Worm (Caenorhabditis elegans): Measurements from ENCODE around the gene C01G6.2.

Gene C01G6.2

ce11 chrII:9310204-9310603, 43.3 kb downstream of the C01G6.2 start, which contains the start of gene cam-1:
Gene cam-1 (minus strand): TSS chrII:9310304.
- no peak for TF ChIP-seq ceh-20 (GFP tag; IDR thresholded peaks at IDR 0.05)
- peak; percentile 71 for TF ChIP-seq aha-1 (tag)

DNA sequence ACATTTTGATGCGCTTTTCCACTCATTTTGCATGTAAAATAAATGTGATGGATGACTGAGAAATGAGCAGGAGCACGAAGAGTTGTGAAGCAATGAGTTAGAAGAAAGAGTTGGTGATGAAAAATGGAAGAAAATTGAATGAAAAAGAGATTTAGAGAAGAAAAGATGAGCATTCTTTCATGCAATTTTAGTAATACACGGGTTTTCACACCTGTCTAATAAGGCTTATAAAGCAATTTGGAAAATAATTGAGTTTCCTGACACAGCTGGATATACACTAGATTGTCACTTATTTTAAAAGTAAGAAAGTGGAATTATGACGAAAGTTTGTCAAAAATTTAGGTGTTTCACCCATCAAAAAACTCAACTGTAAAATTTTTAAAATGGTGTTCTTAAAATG, 43.9 kb downstream of the C01G6.2 start:
- no peak for TF ChIP-seq daf-8 (GFP tag; IDR thresholded peaks at IDR 0.05)
- no peak for TF ChIP-seq hlh-11 (tag; optimal IDR thresholded peaks at IDR 0.05)
- TF ChIP-seq Y75B8A.6 (GFP tag; IDR thresholded peaks at IDR 0.05): no peak
- TF ChIP-seq ceh-82 (tag; optimal IDR thresholded peaks at IDR 0.05): no peak
- TF ChIP-seq pqm-1 (tag; optimal IDR thresholded peaks at IDR 0.05): no peak
- TF ChIP-seq dmd-6 (GFP tag; IDR thresholded peaks at IDR 0.05): no peak
- TF ChIP-seq nhr-77 (tag; optimal IDR thresholded peaks at IDR 0.05): no peak
- TF ChIP-seq Y48G9A.11 (GFP tag; IDR thresholded peaks at IDR 0.05): no peak

DNA sequence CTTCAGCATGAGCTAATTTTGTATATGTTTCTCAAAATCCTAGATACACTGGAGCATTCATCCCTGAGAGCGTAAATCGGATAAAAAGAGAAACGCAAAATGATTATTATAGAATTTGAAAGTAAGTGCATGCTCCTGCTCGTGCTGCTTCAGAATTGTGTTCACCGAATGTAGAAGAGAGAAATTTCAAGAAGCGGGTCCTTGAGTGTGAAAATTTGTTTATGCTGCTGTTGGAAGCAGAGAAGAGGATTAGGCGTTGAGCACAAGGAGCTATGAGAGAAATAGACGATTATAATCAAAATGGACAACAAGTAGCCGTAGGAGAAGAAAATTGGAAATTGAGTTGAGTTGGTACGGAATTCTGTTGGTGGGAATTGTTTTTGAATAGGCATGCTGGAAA, 44.8 kb downstream of the C01G6.2 start:
- no peak for TF ChIP-seq hif-1 (tag; optimal IDR thresholded peaks at IDR 0.05)
- no peak for TF ChIP-seq F26F4.8 (GFP tag; conservative IDR thresholded peaks at IDR 0.05)
- no peak for TF ChIP-seq ceh-82 (tag; optimal IDR thresholded peaks at IDR 0.05)
- TF ChIP-seq aly-2 (tag; optimal IDR thresholded peaks at IDR 0.05): no peak
- no peak for TF ChIP-seq attf-4 (tag; optimal IDR thresholded peaks at IDR 0.05)
- no peak for TF ChIP-seq tra-1 (GFP tag; IDR thresholded peaks at IDR 0.05)
- no peak for TF ChIP-seq F37D6.2 (tag; optimal IDR thresholded peaks at IDR 0.05)
- no peak for TF ChIP-seq nhr-76 (tag; optimal IDR thresholded peaks at IDR 0.05)
- TF ChIP-seq mdl-1 (tag; optimal IDR thresholded peaks at IDR 0.05): no peak
- no peak for TF ChIP-seq F49E8.2 (tag; optimal IDR thresholded peaks at IDR 0.05; ENCODE audit: borderline replicate concordance)
- no peak for TF ChIP-seq hmg-1.1 (GFP tag; IDR thresholded peaks at IDR 0.05)
- TF ChIP-seq set-16 (GFP tag; IDR thresholded peaks at IDR 0.05): no peak
- peak; percentile 40 for TF ChIP-seq ces-1 (GFP tag; optimal IDR thresholded peaks at IDR 0.05)
- TF ChIP-seq lin-38 (GFP tag; IDR thresholded peaks at IDR 0.05): no peak
- peak; percentile 43; the same call in 1 of the 2 replicates for TF ChIP-seq ctbp-1 (GFP tag; IDR thresholded peaks at IDR 0.05)
- TF ChIP-seq ceh-28 (tag; optimal IDR thresholded peaks at IDR 0.05): no peak
- no peak for TF ChIP-seq zip-11 (GFP tag; IDR thresholded peaks at IDR 0.05)
- TF ChIP-seq fkh-10 (GFP tag; optimal IDR thresholded peaks at IDR 0.05): peak; percentile 89
- TF ChIP-seq dmd-6 (GFP tag; IDR thresholded peaks at IDR 0.05): no peak
- TF ChIP-seq D1046.2 (GFP tag; IDR thresholded peaks at IDR 0.05): no peak
- no peak for TF ChIP-seq madf-5 (GFP tag; IDR thresholded peaks at IDR 0.05)

ce11 chrII:9313335-9313734, 46.5 kb downstream of the C01G6.2 start:
- TF ChIP-seq egl-27 (tag; optimal IDR thresholded peaks at IDR 0.05) (no peak), zip-11 (GFP tag; IDR thresholded peaks at IDR 0.05) (no peak), ctbp-1 (GFP tag; IDR thresholded peaks at IDR 0.05) (0 out of 2 replicates have a peak, but pooled peaks have one; percentile 12), tra-1 (GFP tag; IDR thresholded peaks at IDR 0.05) (no peak)

- TF ChIP-seq nhr-25 (tag; optimal IDR thresholded peaks at IDR 0.05; ENCODE audit: borderline replicate concordance, insufficient read depth) (no peak), snpc-1.2 (GFP tag; IDR thresholded peaks at IDR 0.05) (no peak), zip-11 (GFP tag; IDR thresholded peaks at IDR 0.05) (no peak), aha-1 (tag) (peak; percentile 9)
Measured at ce11 chrII:9314733-9315132, 47.9 kb downstream of the C01G6.2 start.

DNA sequence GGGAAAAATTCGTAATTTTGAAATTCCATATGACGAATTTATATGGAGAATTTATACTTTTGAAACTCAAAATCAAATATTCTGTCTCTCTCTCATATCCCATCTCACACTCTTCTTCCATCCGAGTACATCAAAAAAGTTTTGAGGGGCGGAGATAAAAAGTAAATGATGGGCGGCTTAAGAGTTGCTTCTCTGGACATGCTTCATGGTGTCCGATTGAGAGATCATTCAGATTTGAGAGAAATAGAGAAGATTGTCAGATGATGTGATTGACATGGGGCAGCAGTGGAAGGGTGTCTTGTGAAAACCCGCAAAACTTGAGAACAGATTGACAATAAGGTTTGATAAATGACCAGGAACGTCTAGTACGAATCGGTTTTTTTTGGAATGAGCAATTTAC, 48.8 kb downstream of the C01G6.2 start:
- TF ChIP-seq nhr-77 (tag; optimal IDR thresholded peaks at IDR 0.05) (no peak), arid-1 (GFP tag; conservative IDR thresholded peaks at IDR 0.05) (no peak), unc-62 (GFP tag; optimal IDR thresholded peaks at IDR 0.05 in 1 of 2) (peak in 1 of 2 experiments; percentile 97), unc-62 (tag; optimal IDR thresholded peaks at IDR 0.05) (no peak), T26A8.4 (GFP tag; IDR thresholded peaks at IDR 0.05) (no peak), hlh-30 (tag; optimal IDR thresholded peaks at IDR 0.05; ENCODE audit: insufficient read depth) (peak; percentile 6), nhr-28 (tag; optimal IDR thresholded peaks at IDR 0.05) (no peak)
